Worm (Caenorhabditis elegans) whole organism, young adult: ENCODE results near the gene eat-3.

Experiments used
- B0035.1 ChIP-seq: sonication (generic microtip); optimal IDR thresholded peaks from 2 replicates; lab custom pipeline; 2016; ENCODE audit warnings: missing genetic modification characterization, mild to moderate bottlenecking, missing compliant biosample characterization, missing genotype, missing genetic modification reagents
- B0336.3 ChIP-seq: fragments of 200-800 bp; sonication (Bioruptor generic); IDR thresholded peaks from 2 replicates; pipeline ENCODE4 v1.3.6; 2022; ENCODE audit warnings: missing genetic modification characterization, missing compliant biosample characterization
- F49E8.2 ChIP-seq: sonication (generic microtip); optimal IDR thresholded peaks from 3 replicates; lab custom pipeline; 2017; ENCODE audit warnings: missing genetic modification characterization, mild to moderate bottlenecking, missing compliant biosample characterization, antibody characterized with exemption, moderate library complexity; ENCODE audit not compliant: insufficient read depth
- K11D2.4 ChIP-seq: fragments of 200-800 bp; sonication (Bioruptor generic); IDR thresholded peaks from 2 replicates; pipeline ENCODE4 v1.3.6; 2022; ENCODE audit warnings: missing genetic modification reagents, missing genetic modification characterization, missing compliant biosample characterization
- Y53G8AR.9 ChIP-seq: fragments of 200-800 bp; sonication (Bioruptor generic); conservative IDR thresholded peaks from 2 replicates; pipeline ENCODE4 v1.3.6; 2022; ENCODE audit warnings: missing genetic modification reagents, missing genetic modification characterization, missing compliant biosample characterization
- Y56A3A.18 ChIP-seq: fragments of 200-800 bp; sonication (Bioruptor generic); IDR thresholded peaks from 2 replicates; pipeline ENCODE4 v1.3.6; 2022; ENCODE audit warnings: missing genetic modification reagents, missing genetic modification characterization, missing compliant biosample characterization
- ZK185.1 ChIP-seq: sonication (generic microtip); optimal IDR thresholded peaks from 2 replicates; lab custom pipeline; 2016; ENCODE audit warnings: mild to moderate bottlenecking, missing genetic modification characterization, missing compliant biosample characterization; ENCODE audit not compliant: poor library complexity, severe bottlenecking
- aptf-3 ChIP-seq: fragments of 200-800 bp; sonication (Bioruptor generic); IDR thresholded peaks from 2 replicates; pipeline ENCODE4 v1.3.6; 2022; ENCODE audit warnings: missing genetic modification characterization, missing compliant biosample characterization
- attf-5 ChIP-seq: fragments of 200-800 bp; sonication (Bioruptor generic); optimal IDR thresholded peaks from 2 replicates; lab custom pipeline; 2018; ENCODE audit warnings: mild to moderate bottlenecking, missing genetic modification characterization, missing compliant biosample characterization
- bed-2 ChIP-seq: fragments of 200-800 bp; sonication (Bioruptor generic); IDR thresholded peaks from 2 replicates; pipeline ENCODE4 v1.3.6; 2022; ENCODE audit warnings: missing genetic modification reagents, missing genetic modification characterization, missing compliant biosample characterization
- cebp-2 ChIP-seq: fragments of 200-800 bp; sonication (Bioruptor generic); IDR thresholded peaks from 2 replicates; pipeline ENCODE4 v1.3.6; 2022; ENCODE audit warnings: missing genetic modification characterization, missing compliant biosample characterization
- die-1 ChIP-seq: sonication (generic microtip); optimal IDR thresholded peaks from 2 replicates; lab custom pipeline; 2016; ENCODE audit warnings: missing genotype, mild to moderate bottlenecking, missing genetic modification characterization, missing compliant biosample characterization
- efl-1 ChIP-seq: fragments of 150-350 bp; optimal IDR thresholded peaks from 2 replicates; lab custom pipeline; 2014; ENCODE audit warnings: missing biosample characterization, missing genetic modification reagents, missing genetic modification characterization
- egl-18 ChIP-seq: fragments of 200-800 bp; sonication (Bioruptor generic); IDR thresholded peaks from 2 replicates; pipeline ENCODE4 v1.3.6; 2022; ENCODE audit warnings: missing genetic modification reagents, missing genetic modification characterization, missing compliant biosample characterization
- egl-44 ChIP-seq: fragments of 200-800 bp; sonication (Bioruptor generic); IDR thresholded peaks from 2 replicates; pipeline ENCODE4 v1.3.6; 2022; ENCODE audit warnings: missing genetic modification reagents, missing genetic modification characterization, missing compliant biosample characterization
- ekl-4 ChIP-seq: fragments of 200-800 bp; sonication (Bioruptor generic); IDR thresholded peaks from 2 replicates; pipeline ENCODE4 v1.3.6; 2022; ENCODE audit warnings: missing genetic modification reagents, missing genetic modification characterization, missing compliant biosample characterization
- ets-4 ChIP-seq: fragments of 200-800 bp; sonication (Bioruptor generic); optimal IDR thresholded peaks from 2 replicates; lab custom pipeline; 2018; ENCODE audit warnings: mild to moderate bottlenecking, missing genetic modification characterization, missing compliant biosample characterization
- lin-26 ChIP-seq: fragments of 200-800 bp; sonication (Bioruptor generic); IDR thresholded peaks from 2 replicates; pipeline ENCODE4 v1.3.6; 2022; ENCODE audit warnings: missing genetic modification reagents, missing genetic modification characterization, missing compliant biosample characterization
- lin-40 ChIP-seq: sonication (generic microtip); optimal IDR thresholded peaks from 2 replicates; lab custom pipeline; 2016; ENCODE audit warnings: missing genetic modification characterization, mild to moderate bottlenecking, missing compliant biosample characterization, missing genotype, missing genetic modification reagents
- lir-1 ChIP-seq: fragments of 200-800 bp; sonication (Bioruptor generic); conservative IDR thresholded peaks from 2 replicates; pipeline ENCODE4 v1.3.6; 2022; ENCODE audit warnings: missing genetic modification reagents, missing genetic modification characterization, missing compliant biosample characterization
- lsl-1 ChIP-seq: fragments of 200-800 bp; sonication (Bioruptor generic); optimal IDR thresholded peaks from 2 replicates; lab custom pipeline; 2018; ENCODE audit warnings: mild to moderate bottlenecking, missing genetic modification characterization, moderate library complexity, missing compliant biosample characterization
- lsy-27 ChIP-seq: sonication (generic microtip); optimal IDR thresholded peaks from 2 replicates; lab custom pipeline; 2017; ENCODE audit warnings: missing genetic modification characterization, mild to moderate bottlenecking, missing compliant biosample characterization, antibody characterized with exemption, missing genotype, borderline replicate concordance; ENCODE audit not compliant: insufficient read depth
- madf-10 ChIP-seq: sonication (generic microtip); optimal IDR thresholded peaks from 2 replicates; lab custom pipeline; 2016; ENCODE audit warnings: mild to moderate bottlenecking, missing genetic modification characterization, missing compliant biosample characterization
- mel-28 ChIP-seq: sonication (generic microtip); optimal IDR thresholded peaks from 2 replicates; lab custom pipeline; 2016; ENCODE audit warnings: borderline replicate concordance, mild to moderate bottlenecking, missing genetic modification characterization, missing compliant biosample characterization
- nfyb-1 ChIP-seq: fragments of 200-800 bp; sonication (Bioruptor generic); IDR thresholded peaks from 2 replicates; pipeline ENCODE4 v1.3.6; 2022; ENCODE audit warnings: missing genetic modification reagents, missing genetic modification characterization, missing compliant biosample characterization
- nhr-80 ChIP-seq: sonication (generic microtip); optimal IDR thresholded peaks from 2 replicates; lab custom pipeline; 2016; ENCODE audit warnings: missing genetic modification characterization, missing compliant biosample characterization
- pha-4 ChIP-seq: fragments of 150-350 bp; sonication (generic microtip); optimal IDR thresholded peaks from 2 replicates; lab custom pipeline; 2014; ENCODE audit warnings: missing biosample characterization, missing genetic modification reagents, missing genetic modification characterization
- snpc-1.1 ChIP-seq: sonication (generic microtip); optimal IDR thresholded peaks from 2 replicates; lab custom pipeline; 2017; ENCODE audit warnings: missing genetic modification characterization, mild to moderate bottlenecking, missing compliant biosample characterization, antibody characterized with exemption, moderate library complexity, missing genotype, missing genetic modification reagents; ENCODE audit not compliant: insufficient read depth
- sptf-2 ChIP-seq: fragments of 200-800 bp; sonication (Bioruptor generic); optimal IDR thresholded peaks from 2 replicates; lab custom pipeline; 2018; ENCODE audit warnings: mild to moderate bottlenecking, missing genetic modification characterization, missing compliant biosample characterization
- zfh-2 ChIP-seq: fragments of 200-800 bp; sonication (Bioruptor generic); conservative IDR thresholded peaks from 2 replicates; pipeline ENCODE4 v1.3.6; 2022; ENCODE audit warnings: missing genetic modification reagents, missing genetic modification characterization, missing compliant biosample characterization
- ztf-22 ChIP-seq: fragments of 200-800 bp; sonication (Bioruptor generic); optimal IDR thresholded peaks from 2 replicates; lab custom pipeline; 2018; ENCODE audit warnings: mild to moderate bottlenecking, missing genetic modification characterization, moderate library complexity, missing compliant biosample characterization
- ztf-25 ChIP-seq: fragments of 200-800 bp; sonication (Bioruptor generic); IDR thresholded peaks from 2 replicates; pipeline ENCODE4 v1.3.6; 2022; ENCODE audit warnings: missing genetic modification reagents, missing genetic modification characterization, missing compliant biosample characterization

eat-3 gene

ce11 chrII:9283668-9284357, 40.9 kb upstream of the eat-3 start (continued):
- TF ChIP-seq lsl-1 (GFP tag; lab: Kevin White, UChicago) (no peak), lin-40 (tag; lab: Kevin White, UChicago) (peak; percentile 42), die-1 (tag; lab: Kevin White, UChicago) (no peak), pha-4 (no peak), Y53G8AR.9 (GFP tag; lab: Robert Waterston, UW) (peak; percentile 21; the same call in 1 of the 2 replicates), sptf-2 (GFP tag; lab: Kevin White, UChicago) (no peak), B0336.3 (GFP tag; lab: Robert Waterston, UW) (peak; percentile 73; the same call in 1 of the 2 replicates), ekl-4 (no peak)

- TF ChIP-seq Y56A3A.18 (GFP tag; lab: Robert Waterston, UW) (peak; percentile 38; the same call in 1 of the 2 replicates), lir-1 (GFP tag; lab: Robert Waterston, UW) (no peak), nhr-80 (tag; lab: Kevin White, UChicago) (peak; percentile 11), lin-40 (tag; lab: Kevin White, UChicago) (no peak), ztf-25 (GFP tag; lab: Robert Waterston, UW) (no peak), attf-5 (GFP tag; lab: Kevin White, UChicago) (no peak), nfyb-1 (GFP tag; lab: Robert Waterston, UW) (0 out of 2 replicates have a peak, but pooled peaks have one; percentile 3), bed-2 (GFP tag; lab: Robert Waterston, UW) (no peak), lin-26 (GFP tag; lab: Robert Waterston, UW) (peak; percentile 68), aptf-3 (GFP tag; lab: Robert Waterston, UW) (no peak), ZK185.1 (tag; lab: Kevin White, UChicago) (peak; percentile 19), efl-1 (GFP tag; lab: Kevin White, UChicago) (no peak), ztf-22 (no peak), mel-28 (tag; lab: Kevin White, UChicago) (no peak), B0035.1 (no peak), lsy-27 (tag; lab: Kevin White, UChicago) (no peak), egl-18 (no peak), zfh-2 (0 out of 2 replicates have a peak, but pooled peaks have one; percentile 43), K11D2.4 (GFP tag; lab: Robert Waterston, UW) (0 out of 2 replicates have a peak, but pooled peaks have one; percentile 19), snpc-1.1 (no peak), madf-10 (tag; lab: Kevin White, UChicago) (peak; percentile 64), F49E8.2 (tag; lab: Kevin White, UChicago) (no peak), cebp-2 (GFP tag; lab: Robert Waterston, UW) (no peak), egl-44 (GFP tag; lab: Robert Waterston, UW) (no peak), ets-4 (no peak)
Observed at ce11 chrII:9284358-9285170, 40.1 kb upstream of the eat-3 start.
